Worm (Caenorhabditis elegans) whole organism, late embryonic: ENCODE results near the gene ttr-25.

Source experiments
- C38D4.7 ChIP-seq: fragments of 200-800 bp; sonication (Bioruptor generic); optimal IDR thresholded peaks from 2 replicates; lab custom pipeline; 2018; ENCODE audit warnings: mild to moderate bottlenecking, missing genetic modification characterization, moderate library complexity, missing compliant biosample characterization
- F13H6.1 ChIP-seq: sonication (generic microtip); optimal IDR thresholded peaks from 2 replicates; lab custom pipeline; 2016; ENCODE audit warnings: missing genetic modification characterization, missing compliant biosample characterization
- T23F11.4 ChIP-seq: fragments of 200-800 bp; sonication (Bioruptor generic); optimal IDR thresholded peaks from 2 replicates; lab custom pipeline; 2018; ENCODE audit warnings: mild to moderate bottlenecking, missing genetic modification characterization, missing compliant biosample characterization
- ceh-18 ChIP-seq: sonication (generic microtip); optimal IDR thresholded peaks from 2 replicates; lab custom pipeline; 2016; ENCODE audit warnings: missing genetic modification characterization, missing compliant biosample characterization
- ceh-19 ChIP-seq: fragments of 200-800 bp; sonication (Bioruptor generic); optimal IDR thresholded peaks from 2 replicates; lab custom pipeline; 2018; ENCODE audit warnings: mild to moderate bottlenecking, missing genetic modification characterization, missing compliant biosample characterization
- ceh-24 ChIP-seq: sonication (generic microtip); optimal IDR thresholded peaks from 2 replicates; lab custom pipeline; 2016; ENCODE audit warnings: mild to moderate bottlenecking, missing genetic modification characterization, missing compliant biosample characterization
- ceh-31 ChIP-seq: sonication (generic microtip); optimal IDR thresholded peaks from 2 replicates; lab custom pipeline; 2016; ENCODE audit warnings: missing genetic modification characterization, missing compliant biosample characterization
- ceh-34 ChIP-seq: sonication (generic microtip); optimal IDR thresholded peaks from 2 replicates; lab custom pipeline; 2016; ENCODE audit warnings: mild to moderate bottlenecking, missing genetic modification characterization, missing compliant biosample characterization
- ceh-45 ChIP-seq: fragments of 200-800 bp; sonication (Bioruptor generic); IDR thresholded peaks from 2 replicates; pipeline ENCODE4 v1.3.6; 2022; ENCODE audit warnings: missing genetic modification reagents, missing genetic modification characterization, missing compliant biosample characterization
- ceh-9 ChIP-seq: sonication (generic microtip); optimal IDR thresholded peaks from 2 replicates; lab custom pipeline; 2016; ENCODE audit warnings: mild to moderate bottlenecking, missing genetic modification characterization, inconsistent platforms, missing compliant biosample characterization
- che-1 ChIP-seq: sonication (generic microtip); optimal IDR thresholded peaks from 2 replicates; lab custom pipeline; 2016; ENCODE audit warnings: mild to moderate bottlenecking, missing genetic modification characterization, missing compliant biosample characterization
- dve-1 ChIP-seq: sonication (generic microtip); optimal IDR thresholded peaks from 2 replicates; lab custom pipeline; 2017; ENCODE audit warnings: antibody characterized with exemption, mild to moderate bottlenecking, missing genetic modification characterization, missing compliant biosample characterization
- eyg-1 ChIP-seq: sonication (generic microtip); optimal IDR thresholded peaks from 2 replicates; lab custom pipeline; 2016; ENCODE audit warnings: missing genotype, missing genetic modification characterization, missing compliant biosample characterization
- fax-1 ChIP-seq: sonication (generic microtip); optimal IDR thresholded peaks from 2 replicates; lab custom pipeline; 2016; ENCODE audit warnings: missing genotype, missing genetic modification characterization, missing compliant biosample characterization
- fkh-10 ChIP-seq: fragments of 150-350 bp; optimal IDR thresholded peaks from 2 replicates; lab custom pipeline; 2014; ENCODE audit warnings: missing biosample characterization, missing genetic modification reagents, missing genetic modification characterization
- hlh-13 ChIP-seq: fragments of 200-800 bp; sonication (Bioruptor generic); optimal IDR thresholded peaks from 2 replicates; lab custom pipeline; 2018; ENCODE audit warnings: mild to moderate bottlenecking, missing genetic modification characterization, missing compliant biosample characterization
- hlh-30 ChIP-seq: sonication (generic microtip); optimal IDR thresholded peaks from 2 replicates; lab custom pipeline; 2017; ENCODE audit warnings: antibody characterized with exemption, missing genetic modification characterization, missing compliant biosample characterization; ENCODE audit not compliant: insufficient read depth
- lim-6 ChIP-seq: sonication (generic microtip); optimal IDR thresholded peaks from 2 replicates; lab custom pipeline; 2016; ENCODE audit warnings: missing genetic modification characterization, missing compliant biosample characterization
- lin-11 ChIP-seq: fragments of 200-800 bp; sonication (Bioruptor generic); optimal IDR thresholded peaks from 2 replicates; lab custom pipeline; 2018; ENCODE audit warnings: mild to moderate bottlenecking, missing genetic modification characterization, missing compliant biosample characterization
- madf-2 ChIP-seq: sonication (generic microtip); optimal IDR thresholded peaks from 2 replicates; lab custom pipeline; 2017; ENCODE audit warnings: missing genetic modification characterization, missing compliant biosample characterization
- nhr-11 ChIP-seq: fragments of 150-350 bp; optimal IDR thresholded peaks from 2 replicates; lab custom pipeline; 2014; ENCODE audit warnings: missing biosample characterization, missing genetic modification characterization
- npax-4 ChIP-seq: sonication (generic microtip); optimal IDR thresholded peaks from 2 replicates; lab custom pipeline; 2016; ENCODE audit warnings: missing genetic modification characterization, missing compliant biosample characterization
- pat-9 ChIP-seq: fragments of 200-800 bp; sonication (Bioruptor generic); optimal IDR thresholded peaks from 2 replicates; lab custom pipeline; 2018; ENCODE audit warnings: mild to moderate bottlenecking, missing genetic modification characterization, moderate library complexity, missing compliant biosample characterization
- pha-4 ChIP-seq: fragments of 150-350 bp; optimal IDR thresholded peaks from 2 replicates; lab custom pipeline; 2018; ENCODE audit warnings: missing biosample characterization, missing genetic modification reagents, missing genetic modification characterization
- rnt-1 ChIP-seq: sonication (generic microtip); optimal IDR thresholded peaks from 2 replicates; lab custom pipeline; 2016; ENCODE audit warnings: missing genetic modification characterization, missing compliant biosample characterization
- sdc-2 ChIP-seq: sonication (generic microtip); optimal IDR thresholded peaks from 2 replicates; lab custom pipeline; 2016; ENCODE audit warnings: missing genotype, missing genetic modification characterization, missing compliant biosample characterization
- sox-4 ChIP-seq: sonication (generic microtip); optimal IDR thresholded peaks from 2 replicates; lab custom pipeline; 2017; ENCODE audit warnings: mild to moderate bottlenecking, missing genetic modification characterization, inconsistent platforms, missing compliant biosample characterization
- tbx-7 ChIP-seq: sonication (generic microtip); optimal IDR thresholded peaks from 2 replicates; lab custom pipeline; 2016; ENCODE audit warnings: missing genotype, missing genetic modification characterization, missing compliant biosample characterization
- ttx-3 ChIP-seq: sonication (generic microtip); optimal IDR thresholded peaks from 2 replicates; lab custom pipeline; 2016; ENCODE audit warnings: missing genetic modification reagents, missing genetic modification characterization, missing compliant biosample characterization
- unc-42 ChIP-seq: sonication (generic microtip); optimal IDR thresholded peaks from 2 replicates; lab custom pipeline; 2016; ENCODE audit warnings: missing genotype, missing genetic modification characterization, missing compliant biosample characterization
- unc-86 ChIP-seq: sonication (generic microtip); optimal IDR thresholded peaks from 2 replicates; lab custom pipeline; 2016; ENCODE audit warnings: missing genetic modification characterization, missing compliant biosample characterization
- ztf-16 ChIP-seq: sonication (generic microtip); optimal IDR thresholded peaks from 2 replicates; lab custom pipeline; 2017; ENCODE audit warnings: missing genetic modification characterization, missing compliant biosample characterization

The ttr-25 gene

DNA sequence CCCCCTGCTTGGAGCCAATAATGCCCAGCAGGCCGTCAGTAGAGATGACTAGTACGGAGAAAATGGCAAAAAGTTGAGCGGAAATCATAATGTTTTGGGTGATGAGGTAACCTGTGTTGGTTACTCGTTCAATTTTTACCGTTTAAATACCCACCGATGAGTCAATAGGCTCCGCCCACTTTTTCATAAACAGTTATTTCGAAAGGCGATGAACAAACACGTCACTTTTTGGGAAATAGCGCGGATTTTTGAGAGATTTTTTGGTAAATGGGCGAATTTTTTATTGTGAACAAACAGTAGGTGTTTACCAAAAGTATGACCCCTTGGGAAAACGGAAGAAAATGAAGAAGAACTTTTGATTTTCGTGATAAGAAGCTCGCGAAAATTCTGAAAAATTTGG, 3.7 kb downstream of the ttr-25 start, which contains the start of gene ttr-26:
ttr-26 (minus strand) TSS at position 101 of the 400 bp plus-strand sequence.
- TF ChIP-seq che-1 = no peak
- TF ChIP-seq ceh-19 (GFP tag; lab: Kevin White, UChicago) = no peak
- TF ChIP-seq F13H6.1 (tag; lab: Kevin White, UChicago) = no peak
- no peak for TF ChIP-seq lin-11 (tag; lab: Kevin White, UChicago)
- TF ChIP-seq pha-4 (tag; lab: Kevin White, UChicago) = no peak
- no peak for TF ChIP-seq hlh-13
- no peak for TF ChIP-seq npax-4
- TF ChIP-seq ceh-45 (GFP tag; lab: Robert Waterston, UW) = no peak
- no peak for TF ChIP-seq ttx-3
- TF ChIP-seq tbx-7 (tag; lab: Kevin White, UChicago) = no peak
- TF ChIP-seq ztf-16 (tag; lab: Kevin White, UChicago) = no peak

DNA sequence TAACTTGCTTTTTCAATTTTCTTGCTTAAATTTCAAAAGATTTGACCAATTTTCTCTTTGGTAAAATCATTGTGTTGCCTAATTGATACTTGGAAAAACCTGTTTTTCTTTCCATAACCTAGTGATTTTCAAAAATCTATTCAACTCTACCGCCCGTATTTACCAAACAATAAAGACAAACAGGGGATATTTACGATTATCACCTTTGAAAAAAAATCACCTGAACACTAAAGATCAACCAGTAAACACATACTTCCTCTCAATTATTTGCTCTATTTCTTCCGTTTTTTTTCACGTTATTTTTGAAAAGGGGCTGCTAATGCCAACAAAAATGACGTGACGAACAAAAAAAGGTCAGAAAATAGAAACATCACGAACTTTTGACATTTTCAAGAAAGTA, 4.4 kb downstream of the ttr-25 start:
- no peak for TF ChIP-seq ztf-16 (tag; lab: Kevin White, UChicago)
- no peak for TF ChIP-seq ceh-31 (tag; lab: Kevin White, UChicago)
- no peak for TF ChIP-seq F13H6.1 (tag; lab: Kevin White, UChicago)

DNA sequence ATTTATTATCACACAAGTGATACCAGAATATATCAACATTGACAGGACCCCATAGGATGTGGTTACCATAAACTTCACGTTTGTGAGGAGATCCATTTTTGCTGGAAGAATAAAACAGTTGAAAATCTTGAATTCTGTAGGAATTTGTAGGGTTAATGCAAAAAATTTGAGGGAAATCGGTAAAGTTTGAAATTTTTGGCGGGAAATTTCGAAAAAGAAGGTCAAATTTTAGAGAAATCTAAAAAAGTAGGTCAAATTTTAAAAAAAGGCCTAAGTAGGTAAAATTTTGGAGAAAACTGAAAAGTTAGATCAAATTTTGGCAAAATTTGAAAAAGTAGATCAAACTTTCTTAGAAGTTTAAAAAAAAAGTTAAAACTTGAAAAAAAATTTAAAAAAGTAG, 8.3 kb downstream of the ttr-25 start, which contains the start of gene srg-34:
srg-34 (minus strand) TSS at position 101 of the 400 bp plus-strand sequence.
- TF ChIP-seq fax-1 (tag; lab: Kevin White, UChicago) (no peak), unc-86 (tag; lab: Kevin White, UChicago) (no peak), madf-2 (tag; lab: Kevin White, UChicago) (no peak)
- TF ChIP-seq, all 69 proteins: peak for 0

DNA sequence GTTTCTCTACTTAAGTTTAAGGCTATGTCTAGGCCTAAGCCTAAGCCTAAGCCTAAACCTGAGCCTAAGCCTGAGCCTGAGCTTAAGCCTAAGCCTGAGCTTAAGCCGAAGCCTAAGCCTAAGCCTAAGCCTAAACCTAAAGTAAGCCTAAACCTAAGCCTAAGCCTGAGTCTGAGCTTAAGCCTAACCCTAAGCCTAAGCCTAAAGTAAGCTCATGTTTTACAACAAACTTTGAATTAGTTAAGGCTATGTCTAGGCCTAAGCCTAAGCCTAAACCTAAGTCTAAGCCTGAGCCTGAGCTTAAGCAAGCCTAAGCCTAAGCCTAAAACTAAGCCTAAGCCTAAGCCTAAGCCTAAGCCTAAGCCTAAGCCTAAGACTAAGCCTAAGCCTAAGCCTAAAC, 9.1 kb downstream of the ttr-25 start:
- TF ChIP-seq ceh-34 (tag; lab: Kevin White, UChicago) = no peak
- TF ChIP-seq dve-1 = peak; percentile 91

DNA sequence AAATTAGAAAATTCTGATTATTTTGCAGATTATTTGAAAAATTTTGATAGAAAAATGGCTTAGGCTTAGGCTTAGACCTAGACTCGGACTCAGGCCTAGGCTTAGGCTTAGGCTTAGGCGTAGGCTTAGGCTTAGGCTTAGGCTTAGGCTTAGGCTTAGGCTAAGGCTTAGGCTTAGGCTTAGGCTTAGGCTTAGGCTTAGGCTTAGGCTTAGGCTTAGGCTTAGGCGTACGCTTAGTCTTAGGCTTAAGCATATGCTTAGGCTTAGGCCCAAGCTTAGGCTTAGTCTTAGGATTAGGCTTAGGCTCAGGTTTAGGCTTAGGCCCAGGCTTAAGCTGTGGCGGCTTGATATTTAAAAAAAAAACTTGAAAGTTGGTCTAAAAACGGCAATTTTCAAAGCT, 9.8 kb downstream of the ttr-25 start:
- peak; percentile 77 for TF ChIP-seq dve-1

DNA sequence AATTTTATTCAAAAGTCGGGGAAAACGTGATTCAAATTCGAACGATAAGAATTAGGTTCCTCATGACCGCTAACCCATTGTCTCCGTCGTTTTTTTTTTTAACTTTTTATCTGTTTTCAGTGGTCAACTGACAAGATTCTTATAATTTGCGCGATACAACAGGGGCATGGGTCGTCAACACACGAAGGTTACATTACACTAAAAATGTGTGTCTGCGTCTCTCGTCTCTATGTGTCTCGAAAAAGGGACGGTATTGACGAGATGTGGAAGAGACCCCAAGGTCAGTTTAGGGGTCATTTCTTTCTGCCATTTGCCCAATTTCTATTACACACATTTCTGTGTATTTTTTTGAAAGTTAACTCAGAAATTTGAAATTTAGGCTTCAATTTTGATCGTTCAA, 12.9 kb downstream of the ttr-25 start:
- TF ChIP-seq ceh-18 (tag; lab: Kevin White, UChicago) (no peak), pat-9 (tag; lab: Kevin White, UChicago) (no peak), pha-4 (tag; lab: Kevin White, UChicago) (no peak), unc-42 (no peak), eyg-1 (tag; lab: Kevin White, UChicago) (no peak), npax-4 (no peak), sdc-2 (no peak), ceh-9 (tag; lab: Kevin White, UChicago) (no peak), nhr-11 (tag; lab: Kevin White, UChicago) (no peak), rnt-1 (tag; lab: Kevin White, UChicago) (no peak), unc-86 (tag; lab: Kevin White, UChicago) (no peak), fkh-10 (GFP tag; lab: Kevin White, UChicago) (no peak), tbx-7 (tag; lab: Kevin White, UChicago) (no peak), C38D4.7 (GFP tag; lab: Kevin White, UChicago) (no peak), lim-6 (no peak), hlh-30 (no peak), fax-1 (tag; lab: Kevin White, UChicago) (no peak), sox-4 (no peak), ceh-24 (no peak), T23F11.4 (GFP tag; lab: Kevin White, UChicago) (no peak)
